Fruit fly (Drosophila melanogaster) whole organism, embryonic: ENCODE data around the gene Rbp.

ENCODE experiments used
- Ada2b ChIP-seq: fragments of 200-800 bp; sonication (Bioruptor generic); IDR thresholded peaks from 2 replicates; pipeline ENCODE4 v1.3.6; 2022; ENCODE audit warnings: missing biosample characterization, missing genetic modification characterization
- BEAF-32 ChIP-seq: fragments of 200-800 bp; sonication (Bioruptor generic); optimal IDR thresholded peaks from 3 replicates; lab custom pipeline; 2017; ENCODE audit warnings: missing biosample characterization, missing genetic modification characterization, mild to moderate bottlenecking, moderate library complexity, missing genetic modification reagents
- Bgb ChIP-seq: fragments of 200-800 bp; sonication (Bioruptor generic); IDR thresholded peaks from 2 replicates; pipeline ENCODE4 v1.3.6; 2022; ENCODE audit warnings: missing biosample characterization, missing genetic modification characterization; ENCODE audit not compliant: partially characterized antibody
- CG10274 ChIP-seq: fragments of 200-800 bp; sonication (Bioruptor generic); optimal IDR thresholded peaks from 3 replicates; lab custom pipeline; 2017; ENCODE audit warnings: missing biosample characterization, mild to moderate bottlenecking, missing genetic modification characterization
- CG10543 ChIP-seq: fragments of 200-800 bp; sonication (Bioruptor generic); optimal IDR thresholded peaks from 3 replicates; lab custom pipeline; 2017; ENCODE audit warnings: missing biosample characterization, mild to moderate bottlenecking, missing genetic modification characterization, moderate library complexity
- CG11456 ChIP-seq: fragments of 200-800 bp; sonication (Bioruptor generic); IDR thresholded peaks from 3 replicates; pipeline ENCODE4 v1.3.6; 2022; ENCODE audit warnings: missing biosample characterization, missing genetic modification characterization
- CG12104 ChIP-seq: fragments of 200-800 bp; sonication (Bioruptor generic); optimal IDR thresholded peaks from 3 replicates; lab custom pipeline; 2016; ENCODE audit warnings: missing biosample characterization, missing genetic modification characterization
- CG31224 ChIP-seq: fragments of 200-800 bp; sonication (Bioruptor generic); IDR thresholded peaks from 2 replicates; pipeline ENCODE4 v1.3.6; 2022; ENCODE audit warnings: missing biosample characterization, missing genetic modification characterization
- CG3407 ChIP-seq: fragments of 200-800 bp; sonication (Bioruptor generic); optimal IDR thresholded peaks from 2 replicates; lab custom pipeline; 2018; ENCODE audit warnings: missing biosample characterization, mild to moderate bottlenecking, missing genetic modification characterization
- CG4328 ChIP-seq: fragments of 200-800 bp; sonication (Bioruptor generic); optimal IDR thresholded peaks from 3 replicates; lab custom pipeline; 2017; ENCODE audit warnings: missing biosample characterization, missing genetic modification reagents, missing genetic modification characterization
- CG4404 ChIP-seq: fragments of 200-800 bp; sonication (Bioruptor generic); IDR thresholded peaks from 2 replicates; pipeline ENCODE4 v1.3.6; 2022; ENCODE audit warnings: missing biosample characterization, missing genetic modification characterization
- CG4617 ChIP-seq: fragments of 200-800 bp; sonication (Bioruptor generic); optimal IDR thresholded peaks from 3 replicates; lab custom pipeline; 2016; ENCODE audit warnings: missing biosample characterization, missing genetic modification characterization, borderline replicate concordance
- CG6272 ChIP-seq: fragments of 200-800 bp; sonication (Bioruptor generic); IDR thresholded peaks from 2 replicates; pipeline ENCODE4 v1.3.6; 2022; ENCODE audit warnings: missing biosample characterization, missing genetic modification characterization
- CG6813 ChIP-seq: fragments of 200-800 bp; sonication (Bioruptor generic); optimal IDR thresholded peaks from 2 replicates; lab custom pipeline; 2017; ENCODE audit warnings: missing biosample characterization, missing genetic modification characterization, mild to moderate bottlenecking, moderate library complexity, missing genetic modification reagents
- CG7987 ChIP-seq: fragments of 200-800 bp; sonication (Bioruptor generic); optimal IDR thresholded peaks from 2 replicates; lab custom pipeline; 2018; ENCODE audit warnings: missing biosample characterization, mild to moderate bottlenecking, missing genetic modification characterization, moderate library complexity
- D ChIP-seq, 2 experiments: fragments of 200-800 bp in 1 of 2; fragments of >200 bp in 1 of 2; sonication (Bioruptor generic) in 1 of 2; optimal IDR thresholded peaks; 2 replicates in 1 of 2; 3 replicates in 1 of 2; lab custom pipeline; 2017; ENCODE audit warnings: mild to moderate bottlenecking in 1 of 2, missing biosample characterization in 1 of 2, missing genetic modification characterization in 1 of 2, missing genetic modification reagents in 1 of 2
- Drgx ChIP-seq: fragments of 200-800 bp; sonication (Bioruptor generic); IDR thresholded peaks from 2 replicates; pipeline ENCODE4 v1.3.6; 2022; ENCODE audit warnings: missing biosample characterization, missing genetic modification characterization
- H15 ChIP-seq: fragments of 200-800 bp; sonication (Bioruptor generic); IDR thresholded peaks from 3 replicates; pipeline ENCODE4 v1.3.6; 2022; ENCODE audit warnings: missing biosample characterization, missing genetic modification characterization
- Hey ChIP-seq: fragments of 200-800 bp; sonication (Bioruptor generic); optimal IDR thresholded peaks from 3 replicates; lab custom pipeline; 2018; ENCODE audit warnings: missing biosample characterization, mild to moderate bottlenecking, missing genetic modification characterization
- Hr51 ChIP-seq, 2 experiments: fragments of 200-800 bp; sonication (Bioruptor generic); optimal IDR thresholded peaks; 2 replicates in 1 of 2; 3 replicates in 1 of 2; lab custom pipeline; 2016 to 2018; ENCODE audit warnings: missing biosample characterization in 2 of 2, missing genetic modification characterization in 2 of 2, mild to moderate bottlenecking in 1 of 2, moderate library complexity in 1 of 2
- Mad ChIP-seq: fragments of 200-800 bp; sonication (Bioruptor generic); optimal IDR thresholded peaks from 2 replicates; lab custom pipeline; 2016; ENCODE audit warnings: missing biosample characterization, missing genetic modification characterization
- Mrtf ChIP-seq: fragments of 200-800 bp; sonication (Bioruptor generic); IDR thresholded peaks from 3 replicates; pipeline ENCODE4 v1.3.6; 2022; ENCODE audit warnings: missing biosample characterization, missing genetic modification characterization
- NFAT ChIP-seq: fragments of 200-800 bp; sonication (Bioruptor generic); IDR thresholded peaks from 2 replicates; pipeline ENCODE4 v1.3.6; 2022; ENCODE audit warnings: missing biosample characterization, missing genetic modification characterization
- Pdp1 ChIP-seq, 2 experiments: fragments of 200-800 bp; sonication (Bioruptor generic); optimal IDR thresholded peaks; 3 replicates each; lab custom pipeline; 2016; ENCODE audit warnings: missing biosample characterization in 2 of 2, missing genetic modification characterization in 2 of 2, mild to moderate bottlenecking in 1 of 2, moderate library complexity in 1 of 2
- Scr ChIP-seq: fragments of 200-800 bp; sonication (Bioruptor generic); IDR thresholded peaks from 2 replicates; pipeline ENCODE4 v1.3.6; 2022; ENCODE audit warnings: missing biosample characterization, missing genetic modification characterization; ENCODE audit not compliant: partially characterized antibody
- TFAM ChIP-seq: fragments of 200-800 bp; sonication (Bioruptor generic); optimal IDR thresholded peaks from 2 replicates; lab custom pipeline; 2017; ENCODE audit warnings: missing biosample characterization, missing genetic modification characterization, inconsistent platforms
- bcd ChIP-seq: fragments of 200-800 bp; sonication (Bioruptor generic); optimal IDR thresholded peaks from 2 replicates; lab custom pipeline; 2017; ENCODE audit warnings: missing biosample characterization, mild to moderate bottlenecking, missing genetic modification characterization
- chinmo ChIP-seq: fragments of 200-800 bp; sonication (Bioruptor generic); IDR thresholded peaks from 4 replicates; pipeline ENCODE4 v1.3.6; 2022; ENCODE audit warnings: missing biosample characterization, missing genetic modification characterization; ENCODE audit not compliant: partially characterized antibody
- corto ChIP-seq: fragments of 200-800 bp; sonication (Bioruptor generic); optimal IDR thresholded peaks from 2 replicates; lab custom pipeline; 2016; ENCODE audit warnings: missing biosample characterization, mild to moderate bottlenecking, missing genetic modification characterization, moderate library complexity
- dysf ChIP-seq: fragments of 200-800 bp; sonication (Bioruptor generic); IDR thresholded peaks from 3 replicates; pipeline ENCODE4 v1.3.6; 2022; ENCODE audit warnings: missing biosample characterization, missing genetic modification characterization
- ems ChIP-seq: fragments of 200-800 bp; sonication (Bioruptor generic); optimal IDR thresholded peaks from 3 replicates; lab custom pipeline; 2016; ENCODE audit warnings: missing biosample characterization, missing genetic modification characterization
- eyg ChIP-seq: fragments of 200-800 bp; sonication (Bioruptor generic); optimal IDR thresholded peaks from 3 replicates; lab custom pipeline; 2016; ENCODE audit warnings: missing biosample characterization, missing genetic modification characterization
- fu2 ChIP-seq: fragments of 200-800 bp; sonication (Bioruptor generic); optimal IDR thresholded peaks from 2 replicates; lab custom pipeline; 2016; ENCODE audit warnings: missing biosample characterization, missing genetic modification characterization
- gcm ChIP-seq: fragments of 200-800 bp; sonication (Bioruptor generic); optimal IDR thresholded peaks from 2 replicates; lab custom pipeline; 2019; ENCODE audit warnings: missing biosample characterization, mild to moderate bottlenecking, missing genetic modification characterization, moderate library complexity
- gro ChIP-seq: fragments of 200-800 bp; sonication (Bioruptor generic); optimal IDR thresholded peaks from 2 replicates; lab custom pipeline; 2016; ENCODE audit warnings: missing biosample characterization, missing genetic modification characterization
- inv ChIP-seq: fragments of 200-800 bp; sonication (Bioruptor generic); IDR thresholded peaks from 2 replicates; pipeline ENCODE4 v1.3.6; 2022; ENCODE audit warnings: missing biosample characterization, missing genetic modification characterization; ENCODE audit not compliant: partially characterized antibody
- nerfin-2 ChIP-seq: fragments of 200-800 bp; sonication (Bioruptor generic); IDR thresholded peaks from 2 replicates; pipeline ENCODE4 v1.3.6; 2022; ENCODE audit warnings: missing biosample characterization, missing genetic modification characterization; ENCODE audit not compliant: partially characterized antibody
- nom ChIP-seq: fragments of 200-800 bp; sonication (Bioruptor generic); optimal IDR thresholded peaks from 2 replicates; lab custom pipeline; 2017; ENCODE audit warnings: missing biosample characterization, missing genetic modification characterization, mild to moderate bottlenecking, moderate library complexity, missing genetic modification reagents
- oc ChIP-seq: fragments of 200-800 bp; sonication (Bioruptor generic); optimal IDR thresholded peaks from 2 replicates; lab custom pipeline; 2018; ENCODE audit warnings: missing biosample characterization, mild to moderate bottlenecking, missing genetic modification characterization, moderate library complexity
- odd ChIP-seq: fragments of 200-800 bp; sonication (Bioruptor generic); optimal IDR thresholded peaks from 2 replicates; lab custom pipeline; 2017; ENCODE audit warnings: missing biosample characterization, mild to moderate bottlenecking, missing genetic modification characterization
- phol ChIP-seq: fragments of 200-800 bp; sonication (Bioruptor generic); optimal IDR thresholded peaks from 3 replicates; lab custom pipeline; 2018; ENCODE audit warnings: missing biosample characterization, mild to moderate bottlenecking, missing genetic modification characterization, moderate library complexity
- psq ChIP-seq: fragments of 200-800 bp; sonication (Bioruptor generic); optimal IDR thresholded peaks from 2 replicates; lab custom pipeline; 2017; ENCODE audit warnings: missing biosample characterization, missing genetic modification characterization
- run ChIP-seq: fragments of 200-800 bp; sonication (Bioruptor generic); optimal IDR thresholded peaks from 3 replicates; lab custom pipeline; 2018; ENCODE audit warnings: missing biosample characterization, mild to moderate bottlenecking, missing genetic modification characterization
- sens ChIP-seq: fragments of 200-800 bp; sonication (Bioruptor generic); peaks from one replicate; lab custom pipeline; 2016; ENCODE audit warnings: missing biosample characterization, missing genetic modification characterization
- sna ChIP-seq: fragments of 200-800 bp; sonication (Bioruptor generic); IDR thresholded peaks from 2 replicates; pipeline ENCODE4 v1.3.6; 2022; ENCODE audit warnings: missing biosample characterization, missing genetic modification characterization; ENCODE audit not compliant: partially characterized antibody
- sr ChIP-seq: fragments of 200-800 bp; sonication (Bioruptor generic); IDR thresholded peaks from 3 replicates; pipeline ENCODE4 v1.3.6; 2022; ENCODE audit warnings: missing biosample characterization, missing genetic modification characterization
- unc-4 ChIP-seq: fragments of 200-800 bp; sonication (Bioruptor generic); IDR thresholded peaks from 2 replicates; pipeline ENCODE4 v1.3.6; 2022; ENCODE audit warnings: missing biosample characterization, missing genetic modification characterization; ENCODE audit not compliant: partially characterized antibody
- unpg ChIP-seq: fragments of 200-800 bp; sonication (Bioruptor generic); optimal IDR thresholded peaks from 3 replicates; lab custom pipeline; 2018; ENCODE audit warnings: missing biosample characterization, mild to moderate bottlenecking, missing genetic modification characterization, moderate library complexity
- yki ChIP-seq: fragments of >200 bp; optimal IDR thresholded peaks from 3 replicates; lab custom pipeline; 2018
- z ChIP-seq: fragments of 200-800 bp; sonication (Bioruptor generic); IDR thresholded peaks from 3 replicates; pipeline ENCODE4 v1.3.6; 2022; ENCODE audit warnings: missing biosample characterization, missing genetic modification characterization

The Rbp gene

DNA sequence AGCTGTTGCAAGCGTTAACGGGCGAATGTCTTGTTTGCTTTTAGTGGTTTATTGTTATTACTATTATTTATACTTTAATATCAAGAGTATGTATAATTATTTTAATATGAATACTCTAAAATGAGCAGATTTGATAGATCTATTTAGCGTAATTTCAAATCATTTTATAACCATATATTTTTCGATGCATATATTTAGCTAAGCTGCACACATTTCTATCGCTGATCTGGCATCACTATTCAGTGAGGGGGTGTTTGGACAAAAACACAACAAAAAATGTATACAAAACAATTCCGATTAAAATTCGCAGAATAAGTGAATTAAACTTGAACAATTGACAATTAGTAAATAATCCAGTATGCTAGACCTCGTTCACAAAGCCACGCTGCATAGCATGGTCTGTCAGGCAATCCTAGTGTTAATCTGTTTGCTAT is 23.4 kb upstream of the Rbp start, which contains the start of the genes Trs33 and Tmtc4 (continued):
- TF ChIP-seq inv: no peak
- peak; percentile 48 for TF ChIP-seq gcm (GFP tag; lab: Kevin White, UChicago)
- peak; percentile 33; the same call in 1 of the 2 replicates for TF ChIP-seq Scr
- TF ChIP-seq CG31224 (GFP tag; lab: Robert Waterston, UW): no peak
- TF ChIP-seq Ada2b (GFP tag; lab: Robert Waterston, UW): peak; percentile 35; the same call in 1 of the 2 replicates
- TF ChIP-seq nom (GFP tag; lab: Kevin White, UChicago): no peak
- TF ChIP-seq Bgb: no peak
- peak; percentile 67 for TF ChIP-seq sens
- TF ChIP-seq CG3407 (GFP tag; lab: Kevin White, UChicago): no peak
- no peak for TF ChIP-seq Pdp1 (GFP tag; optimal IDR thresholded peaks at IDR 0.05; lab: Kevin White, UChicago)
- TF ChIP-seq CG4328 (GFP tag; lab: Kevin White, UChicago): peak; percentile 29
- no peak for TF ChIP-seq eyg (GFP tag; lab: Kevin White, UChicago)
- peak; percentile 46 for TF ChIP-seq oc (tag; lab: Kevin White, UChicago)
- TF ChIP-seq z (GFP tag; lab: Robert Waterston, UW): no peak
- no peak for TF ChIP-seq Mrtf (GFP tag; lab: Robert Waterston, UW)
- no peak for TF ChIP-seq nerfin-2
- TF ChIP-seq chinmo: no peak
- TF ChIP-seq unc-4 (GFP tag; lab: Robert Waterston, UW): no peak
- no peak for TF ChIP-seq TFAM (GFP tag; lab: Kevin White, UChicago)
- TF ChIP-seq CG6813 (GFP tag; lab: Kevin White, UChicago): no peak
- TF ChIP-seq gro (GFP tag; lab: Kevin White, UChicago): no peak
- no peak for TF ChIP-seq sna (GFP tag; lab: Robert Waterston, UW)
- TF ChIP-seq CG12104: peak; percentile 21
- TF ChIP-seq dysf (GFP tag; lab: Robert Waterston, UW): no peak
- no peak for TF ChIP-seq sr (GFP tag; lab: Robert Waterston, UW)
- TF ChIP-seq bcd: peak; percentile 26
- no peak for TF ChIP-seq fu2 (GFP tag; lab: Kevin White, UChicago)
- no peak for TF ChIP-seq ems (GFP tag; lab: Kevin White, UChicago)
- no peak for TF ChIP-seq Drgx
- TF ChIP-seq phol (tag; lab: Kevin White, UChicago): peak; percentile 38
- TF ChIP-seq odd (GFP tag; lab: Kevin White, UChicago): no peak
- TF ChIP-seq CG6272 (GFP tag; lab: Robert Waterston, UW): no peak
- no peak for TF ChIP-seq Mad (GFP tag; lab: Kevin White, UChicago)
- TF ChIP-seq CG10543 (GFP tag; lab: Kevin White, UChicago): peak; percentile 17
- no peak for TF ChIP-seq yki
- TF ChIP-seq Hr51 (GFP tag; optimal IDR thresholded peaks at IDR 0.05; lab: Kevin White, UChicago): no peak
- no peak for TF ChIP-seq D (optimal IDR thresholded peaks at IDR 0.05; lab: Kevin White, UChicago)
- no peak for TF ChIP-seq D (GFP tag; optimal IDR thresholded peaks at IDR 0.05; lab: Kevin White, UChicago)
- TF ChIP-seq run: peak; percentile 18
- TF ChIP-seq CG11456 (GFP tag; lab: Robert Waterston, UW): no peak
- TF ChIP-seq CG4404 (GFP tag; lab: Robert Waterston, UW): no peak
- TF ChIP-seq Hey: no peak
- TF ChIP-seq BEAF-32 (GFP tag; lab: Kevin White, UChicago): peak; percentile 25
- no peak for TF ChIP-seq CG7987 (GFP tag; lab: Kevin White, UChicago)
- TF ChIP-seq psq (GFP tag; lab: Kevin White, UChicago): no peak
- peak; percentile 50 for TF ChIP-seq unpg (GFP tag; lab: Kevin White, UChicago)
- TF ChIP-seq CG4617 (GFP tag; lab: Kevin White, UChicago): peak; percentile 72
- no peak for TF ChIP-seq H15 (GFP tag; lab: Robert Waterston, UW)
- TF ChIP-seq CG10274: no peak
- no peak for TF ChIP-seq corto (GFP tag; lab: Kevin White, UChicago)
- TF ChIP-seq NFAT (GFP tag; lab: Robert Waterston, UW): no peak
